Fruit fly (Drosophila melanogaster) whole organism, embryonic: ENCODE data around the gene Muc14A.

Source experiments
- Adf1 ChIP-seq: fragments of 200-800 bp; sonication (Bioruptor generic); IDR thresholded peaks from 2 replicates; pipeline ENCODE4 v1.3.6; 2022; ENCODE audit warnings: missing biosample characterization, missing genetic modification characterization
- Atf6 ChIP-seq: fragments of 200-800 bp; sonication (Bioruptor generic); IDR thresholded peaks from 2 replicates; pipeline ENCODE4 v1.3.6; 2022; ENCODE audit warnings: missing biosample characterization, missing genetic modification characterization
- BtbVII ChIP-seq: fragments of 200-800 bp; sonication (Bioruptor generic); optimal IDR thresholded peaks from 3 replicates; lab custom pipeline; 2017; ENCODE audit warnings: missing biosample characterization, mild to moderate bottlenecking, missing genetic modification characterization
- CG10366 ChIP-seq: fragments of 200-800 bp; sonication (Bioruptor generic); IDR thresholded peaks from 2 replicates; pipeline ENCODE4 v1.3.6; 2022; ENCODE audit warnings: missing biosample characterization, missing genetic modification characterization
- CG12769 ChIP-seq: fragments of 200-800 bp; sonication (Bioruptor generic); optimal IDR thresholded peaks from 2 replicates; lab custom pipeline; 2019; ENCODE audit warnings: missing biosample characterization, mild to moderate bottlenecking, missing genetic modification characterization, moderate library complexity
- CG13894 ChIP-seq: fragments of 200-800 bp; sonication (Bioruptor generic); optimal IDR thresholded peaks from 3 replicates; lab custom pipeline; 2018; ENCODE audit warnings: missing biosample characterization, mild to moderate bottlenecking, missing genetic modification characterization, moderate library complexity
- CG15479 ChIP-seq: fragments of 200-800 bp; sonication (Bioruptor generic); optimal IDR thresholded peaks from 3 replicates; lab custom pipeline; 2019; ENCODE audit warnings: missing biosample characterization, mild to moderate bottlenecking, missing genetic modification characterization, moderate library complexity
- CG15514 ChIP-seq: fragments of 200-800 bp; sonication (Bioruptor generic); optimal IDR thresholded peaks from 3 replicates; lab custom pipeline; 2017; ENCODE audit warnings: missing biosample characterization, missing genetic modification characterization, mild to moderate bottlenecking, moderate library complexity, missing genetic modification reagents
- CG17328 ChIP-seq: fragments of 200-800 bp; sonication (Bioruptor generic); IDR thresholded peaks from 2 replicates; pipeline ENCODE4 v1.3.6; 2022; ENCODE audit warnings: missing biosample characterization, missing genetic modification characterization
- CG30020 ChIP-seq: fragments of 200-800 bp; optimal IDR thresholded peaks from 2 replicates; lab custom pipeline; 2019; ENCODE audit warnings: missing biosample characterization, mild to moderate bottlenecking, missing genetic modification characterization, moderate library complexity
- CG32532 ChIP-seq: fragments of 200-800 bp; sonication (Bioruptor generic); IDR thresholded peaks from 2 replicates; pipeline ENCODE4 v1.3.6; 2022; ENCODE audit warnings: missing biosample characterization, missing genetic modification characterization
- CG32772 ChIP-seq: fragments of 200-800 bp; sonication (Bioruptor generic); IDR thresholded peaks from 2 replicates; pipeline ENCODE4 v1.3.6; 2022; ENCODE audit warnings: missing biosample characterization, missing genetic modification characterization
- CG3407 ChIP-seq: fragments of 200-800 bp; sonication (Bioruptor generic); optimal IDR thresholded peaks from 2 replicates; lab custom pipeline; 2018; ENCODE audit warnings: missing biosample characterization, mild to moderate bottlenecking, missing genetic modification characterization
- CG6175 ChIP-seq: fragments of 200-800 bp; sonication (Bioruptor generic); IDR thresholded peaks from 3 replicates; pipeline ENCODE4 v1.3.6; 2022; ENCODE audit warnings: missing biosample characterization, missing genetic modification characterization
- CG9437 ChIP-seq: fragments of 200-800 bp; sonication (Bioruptor generic); optimal IDR thresholded peaks from 2 replicates; lab custom pipeline; 2018; ENCODE audit warnings: missing biosample characterization, mild to moderate bottlenecking, missing genetic modification characterization
- D19A ChIP-seq: fragments of 200-800 bp; optimal IDR thresholded peaks from 3 replicates; lab custom pipeline; 2019; ENCODE audit warnings: missing biosample characterization, mild to moderate bottlenecking, missing genetic modification characterization, moderate library complexity
- Deaf1 ChIP-seq: fragments of 200-800 bp; optimal IDR thresholded peaks from 3 replicates; lab custom pipeline; 2019; ENCODE audit warnings: missing biosample characterization, mild to moderate bottlenecking, missing genetic modification characterization, moderate library complexity
- Dll ChIP-seq: fragments of 200-800 bp; sonication (Bioruptor generic); IDR thresholded peaks from 4 replicates; pipeline ENCODE4 v1.3.6; 2022; ENCODE audit warnings: missing biosample characterization, missing genetic modification characterization; ENCODE audit not compliant: partially characterized antibody
- Drgx ChIP-seq: fragments of 200-800 bp; sonication (Bioruptor generic); IDR thresholded peaks from 2 replicates; pipeline ENCODE4 v1.3.6; 2022; ENCODE audit warnings: missing biosample characterization, missing genetic modification characterization
- GATAe ChIP-seq: fragments of 200-800 bp; sonication (Bioruptor generic); conservative IDR thresholded peaks from 2 replicates; pipeline ENCODE4 v1.3.6; 2022; ENCODE audit warnings: missing biosample characterization, missing genetic modification characterization
- Gug ChIP-seq: fragments of 200-800 bp; sonication (Bioruptor generic); IDR thresholded peaks from 4 replicates; pipeline ENCODE4 v1.3.6; 2022; ENCODE audit warnings: missing biosample characterization, missing genetic modification characterization
- H2.0 ChIP-seq: fragments of 200-800 bp; sonication (Bioruptor generic); IDR thresholded peaks from 2 replicates; pipeline ENCODE4 v1.3.6; 2022; ENCODE audit warnings: missing biosample characterization, missing genetic modification characterization
- Hand ChIP-seq: fragments of 200-800 bp; sonication (Bioruptor generic); optimal IDR thresholded peaks from 2 replicates; lab custom pipeline; 2017; ENCODE audit warnings: mild to moderate bottlenecking, missing biosample characterization, missing genetic modification reagents, missing genetic modification characterization
- Lim3 ChIP-seq: fragments of 200-800 bp; sonication (Bioruptor generic); IDR thresholded peaks from 2 replicates; pipeline ENCODE4 v1.3.6; 2022; ENCODE audit warnings: missing biosample characterization, missing genetic modification characterization
- Med ChIP-seq: fragments of 200-800 bp; sonication (Bioruptor generic); peaks from one replicate; lab custom pipeline; 2016; ENCODE audit warnings: missing biosample characterization, missing genetic modification characterization, mild to moderate bottlenecking, inconsistent platforms, moderate library complexity
- Mes4 ChIP-seq: fragments of 200-800 bp; sonication (Bioruptor generic); optimal IDR thresholded peaks from 2 replicates; lab custom pipeline; 2016; ENCODE audit warnings: missing biosample characterization, missing genetic modification characterization
- Oli ChIP-seq: fragments of 200-800 bp; sonication (Bioruptor generic); optimal IDR thresholded peaks from 2 replicates; lab custom pipeline; 2018; ENCODE audit warnings: missing biosample characterization, mild to moderate bottlenecking, missing genetic modification characterization, moderate library complexity
- Pdp1 ChIP-seq, 2 experiments: fragments of 200-800 bp; sonication (Bioruptor generic); optimal IDR thresholded peaks; 3 replicates each; lab custom pipeline; 2016; ENCODE audit warnings: missing biosample characterization in 2 of 2, missing genetic modification characterization in 2 of 2, mild to moderate bottlenecking in 1 of 2, moderate library complexity in 1 of 2
- Sry-δ ChIP-seq: fragments of 200-800 bp; sonication (Bioruptor generic); optimal IDR thresholded peaks from 2 replicates; lab custom pipeline; 2016; ENCODE audit warnings: missing biosample characterization, missing genetic modification characterization
- ap ChIP-seq: fragments of 200-800 bp; sonication (Bioruptor generic); IDR thresholded peaks from 2 replicates; pipeline ENCODE4 v1.3.6; 2022; ENCODE audit warnings: missing biosample characterization, missing genetic modification characterization
- cg ChIP-seq: fragments of 200-800 bp; sonication (Bioruptor generic); optimal IDR thresholded peaks from 3 replicates; lab custom pipeline; 2019; ENCODE audit warnings: missing biosample characterization, mild to moderate bottlenecking, missing genetic modification characterization, moderate library complexity
- chinmo ChIP-seq: fragments of 200-800 bp; sonication (Bioruptor generic); IDR thresholded peaks from 4 replicates; pipeline ENCODE4 v1.3.6; 2022; ENCODE audit warnings: missing biosample characterization, missing genetic modification characterization; ENCODE audit not compliant: partially characterized antibody
- crp ChIP-seq, 2 experiments: fragments of 200-800 bp; sonication (Bioruptor generic); optimal IDR thresholded peaks; 2 replicates in 1 of 2; 3 replicates in 1 of 2; lab custom pipeline; 2017; ENCODE audit warnings: missing biosample characterization in 2 of 2, missing genetic modification characterization in 2 of 2, mild to moderate bottlenecking in 1 of 2, moderate library complexity in 1 of 2
- eve ChIP-seq, 2 experiments: fragments of >200 bp; optimal IDR thresholded peaks; 2 replicates each; lab custom pipeline; 2017; ENCODE audit warnings: missing biosample characterization in 2 of 2, missing genetic modification characterization in 2 of 2
- eyg ChIP-seq: fragments of 200-800 bp; sonication (Bioruptor generic); optimal IDR thresholded peaks from 3 replicates; lab custom pipeline; 2016; ENCODE audit warnings: missing biosample characterization, missing genetic modification characterization
- ind ChIP-seq: fragments of 200-800 bp; sonication (Bioruptor generic); optimal IDR thresholded peaks from 3 replicates; lab custom pipeline; 2016; ENCODE audit warnings: missing biosample characterization, missing genetic modification characterization
- kni ChIP-seq: fragments of 200-800 bp; sonication (Bioruptor generic); optimal IDR thresholded peaks from 3 replicates; lab custom pipeline; 2017; ENCODE audit warnings: mild to moderate bottlenecking, missing biosample characterization, missing genetic modification reagents, missing genetic modification characterization
- nerfin-2 ChIP-seq: fragments of 200-800 bp; sonication (Bioruptor generic); IDR thresholded peaks from 2 replicates; pipeline ENCODE4 v1.3.6; 2022; ENCODE audit warnings: missing biosample characterization, missing genetic modification characterization; ENCODE audit not compliant: partially characterized antibody
- onecut ChIP-seq: fragments of 200-800 bp; sonication (Bioruptor generic); IDR thresholded peaks from 2 replicates; pipeline ENCODE4 v1.3.6; 2022; ENCODE audit warnings: missing biosample characterization, missing genetic modification characterization
- ranshi ChIP-seq: fragments of 200-800 bp; sonication (Bioruptor generic); IDR thresholded peaks from 2 replicates; pipeline ENCODE4 v1.3.6; 2022; ENCODE audit warnings: missing biosample characterization, missing genetic modification characterization
- sc ChIP-seq, 3 experiments: fragments of >200 bp in 2 of 3; fragments of 200-800 bp in 1 of 3; sonication (Bioruptor generic) in 1 of 3; optimal IDR thresholded peaks; 2 replicates in 2 of 3; 3 replicates in 1 of 3; lab custom pipeline; 2017; ENCODE audit warnings: mild to moderate bottlenecking in 1 of 3, missing biosample characterization in 1 of 3, missing genetic modification characterization in 1 of 3, missing genetic modification reagents in 1 of 3
- sd ChIP-seq: fragments of 200-800 bp; sonication (Bioruptor generic); optimal IDR thresholded peaks from 3 replicates; lab custom pipeline; 2018; ENCODE audit warnings: missing biosample characterization, mild to moderate bottlenecking, missing genetic modification characterization, moderate library complexity
- sens ChIP-seq: fragments of 200-800 bp; sonication (Bioruptor generic); peaks from one replicate; lab custom pipeline; 2016; ENCODE audit warnings: missing biosample characterization, missing genetic modification characterization
- sna ChIP-seq: fragments of 200-800 bp; sonication (Bioruptor generic); IDR thresholded peaks from 2 replicates; pipeline ENCODE4 v1.3.6; 2022; ENCODE audit warnings: missing biosample characterization, missing genetic modification characterization; ENCODE audit not compliant: partially characterized antibody
- sqz ChIP-seq: fragments of 200-800 bp; sonication (Bioruptor generic); optimal IDR thresholded peaks from 3 replicates; lab custom pipeline; 2018; ENCODE audit warnings: missing biosample characterization, mild to moderate bottlenecking, missing genetic modification characterization
- wek ChIP-seq: fragments of 200-800 bp; sonication (Bioruptor generic); optimal IDR thresholded peaks from 3 replicates; lab custom pipeline; 2018; ENCODE audit warnings: missing biosample characterization, mild to moderate bottlenecking, missing genetic modification characterization, moderate library complexity
- wor ChIP-seq: fragments of 200-800 bp; sonication (Bioruptor generic); IDR thresholded peaks from 2 replicates; pipeline ENCODE4 v1.3.6; 2022; ENCODE audit warnings: missing biosample characterization, missing genetic modification characterization

The Muc14A gene

dm6 chrX:16089012-16089963 lies 80.4 kb downstream of the Muc14A start:
- TF ChIP-seq sna (GFP tag; lab: Robert Waterston, UW) (0 out of 2 replicates have a peak, but pooled peaks have one; percentile 17), Med (peak; percentile 31), sc (optimal IDR thresholded peaks at IDR 0.05; lab: Kevin White, UChicago) (no peak), sc (GFP tag; optimal IDR thresholded peaks at IDR 0.05; lab: Kevin White, UChicago) (no peak), sqz (GFP tag; lab: Kevin White, UChicago) (peak; percentile 90), CG3407 (GFP tag; lab: Kevin White, UChicago) (no peak), ap (GFP tag; lab: Robert Waterston, UW) (no peak), ranshi (no peak), Lim3 (GFP tag; lab: Robert Waterston, UW) (no peak), GATAe (GFP tag; lab: Robert Waterston, UW) (no peak), chinmo (GFP tag; lab: Robert Waterston, UW) (peak; percentile 69; the same call in 2 of the 4 replicates), wor (GFP tag; lab: Robert Waterston, UW) (no peak), ind (no peak), CG32532 (peak; percentile 37; the same call in 1 of the 2 replicates), eyg (no peak), Dll (GFP tag; lab: Robert Waterston, UW) (peak; percentile 31; the same call in 1 of the 4 replicates), CG32772 (GFP tag; lab: Robert Waterston, UW) (peak; percentile 31; the same call in 1 of the 2 replicates), Sry-δ (GFP tag; lab: Kevin White, UChicago) (no peak), Hand (GFP tag; lab: Kevin White, UChicago) (peak; percentile 5), CG30020 (no peak), CG6175 (GFP tag; lab: Robert Waterston, UW) (no peak), eve (GFP tag; optimal IDR thresholded peaks at IDR 0.05; lab: Kevin White, UChicago) (peak in 1 of 2 experiments; percentile 23), wek (no peak), Pdp1 (GFP tag; optimal IDR thresholded peaks at IDR 0.05; lab: Kevin White, UChicago) (peak in 1 of 2 experiments; percentile 97), CG15514 (GFP tag; lab: Kevin White, UChicago) (peak; percentile 15), sens (GFP tag; lab: Kevin White, UChicago) (peak; percentile 51), crp (GFP tag; optimal IDR thresholded peaks at IDR 0.05; lab: Kevin White, UChicago) (peak in 1 of 2 experiments; percentile 78), CG10366 (GFP tag; lab: Robert Waterston, UW) (no peak), D19A (tag; lab: Kevin White, UChicago) (peak; percentile 42), Deaf1 (tag; lab: Kevin White, UChicago) (peak; percentile 55), kni (GFP tag; lab: Kevin White, UChicago) (peak; percentile 18), CG17328 (no peak), Adf1 (GFP tag; lab: Robert Waterston, UW) (0 out of 2 replicates have a peak, but pooled peaks have one; percentile 5), nerfin-2 (GFP tag; lab: Robert Waterston, UW) (no peak), Gug (no peak), Mes4 (no peak), Oli (tag; lab: Kevin White, UChicago) (no peak), BtbVII (GFP tag; lab: Kevin White, UChicago) (no peak), Drgx (GFP tag; lab: Robert Waterston, UW) (peak; percentile 42; the same call in 1 of the 2 replicates), Atf6 (GFP tag; lab: Robert Waterston, UW) (0 out of 2 replicates have a peak, but pooled peaks have one; percentile 19), onecut (GFP tag; lab: Robert Waterston, UW) (peak; percentile 52), CG13894 (tag; lab: Kevin White, UChicago) (no peak), cg (GFP tag; lab: Kevin White, UChicago) (peak; percentile 14), CG9437 (no peak), CG12769 (tag; lab: Kevin White, UChicago) (peak; percentile 40), H2.0 (GFP tag; lab: Robert Waterston, UW) (no peak), sd (tag; lab: Kevin White, UChicago) (peak; percentile 44), CG15479 (GFP tag; lab: Kevin White, UChicago) (no peak)
